Fruit fly (Drosophila melanogaster) whole organism, prepupa: ENCODE data around the gene CG2794.
A peak's percentile ranks its signal among the peaks of the same experiment; 100 is the strongest.

ENCODE experiments used
- Blimp-1 ChIP-seq: fragments of 200-800 bp; sonication (Bioruptor generic); optimal IDR thresholded peaks from 3 replicates; lab custom pipeline; 2017; ENCODE audit warnings: missing biosample characterization, missing genetic modification characterization, mild to moderate bottlenecking, moderate library complexity, missing genetic modification reagents
- CG10631 ChIP-seq: fragments of 200-800 bp; sonication (Bioruptor generic); optimal IDR thresholded peaks from 2 replicates; lab custom pipeline; 2016; ENCODE audit warnings: missing biosample characterization, missing genetic modification characterization
- CG11294 ChIP-seq: fragments of 200-800 bp; sonication (Bioruptor generic); IDR thresholded peaks from 2 replicates; pipeline ENCODE4 v1.3.6; 2022; ENCODE audit warnings: missing biosample characterization, missing genetic modification characterization
- CG11902 ChIP-seq: fragments of 200-800 bp; sonication (Bioruptor generic); optimal IDR thresholded peaks from 3 replicates; lab custom pipeline; 2016; ENCODE audit warnings: missing biosample characterization, missing genetic modification characterization
- CG1621 ChIP-seq: fragments of 200-800 bp; sonication (Bioruptor generic); optimal IDR thresholded peaks from 3 replicates; lab custom pipeline; 2018; ENCODE audit warnings: missing biosample characterization, mild to moderate bottlenecking, missing genetic modification characterization
- CG16779 ChIP-seq: fragments of 200-800 bp; sonication (Bioruptor generic); optimal IDR thresholded peaks from 3 replicates; lab custom pipeline; 2017; ENCODE audit warnings: missing biosample characterization, mild to moderate bottlenecking, missing genetic modification characterization
- CG3032 ChIP-seq: fragments of 200-800 bp; optimal IDR thresholded peaks from 2 replicates; lab custom pipeline; 2019; ENCODE audit warnings: missing biosample characterization, mild to moderate bottlenecking, missing genetic modification characterization, moderate library complexity
- CG31627 ChIP-seq: fragments of 200-800 bp; sonication (Bioruptor generic); optimal IDR thresholded peaks from 3 replicates; lab custom pipeline; 2016; ENCODE audit warnings: missing biosample characterization, missing genetic modification characterization
- CG32006 ChIP-seq: fragments of 200-800 bp; sonication (Bioruptor generic); optimal IDR thresholded peaks from 3 replicates; lab custom pipeline; 2017; ENCODE audit warnings: missing biosample characterization, mild to moderate bottlenecking, missing genetic modification characterization
- CG3919 ChIP-seq: fragments of 200-800 bp; sonication (Bioruptor generic); optimal IDR thresholded peaks from 3 replicates; lab custom pipeline; 2016; ENCODE audit warnings: missing biosample characterization, missing genetic modification characterization
- CG4318 ChIP-seq: fragments of 200-800 bp; sonication (Bioruptor generic); optimal IDR thresholded peaks from 3 replicates; lab custom pipeline; 2017; ENCODE audit warnings: missing biosample characterization, mild to moderate bottlenecking, missing genetic modification characterization
- CG6808 ChIP-seq: fragments of 200-800 bp; sonication (Bioruptor generic); optimal IDR thresholded peaks from 3 replicates; lab custom pipeline; 2017; ENCODE audit warnings: missing biosample characterization, missing genetic modification characterization, mild to moderate bottlenecking, moderate library complexity, missing genetic modification reagents
- CG6854 ChIP-seq: fragments of 200-800 bp; sonication (Bioruptor generic); optimal IDR thresholded peaks from 2 replicates; lab custom pipeline; 2017; ENCODE audit warnings: missing biosample characterization, mild to moderate bottlenecking, missing genetic modification characterization
- CG7368 ChIP-seq: fragments of 200-800 bp; sonication (Bioruptor generic); optimal IDR thresholded peaks from 3 replicates; lab custom pipeline; 2016; ENCODE audit warnings: missing biosample characterization, missing genetic modification characterization
- CG8119 ChIP-seq: fragments of 200-800 bp; sonication (Bioruptor generic); IDR thresholded peaks from 3 replicates; pipeline ENCODE4 v1.3.6; 2022; ENCODE audit warnings: missing biosample characterization, missing genetic modification characterization
- CG8319 ChIP-seq: fragments of 200-800 bp; sonication (Bioruptor generic); optimal IDR thresholded peaks from 3 replicates; lab custom pipeline; 2016; ENCODE audit warnings: missing biosample characterization, missing genetic modification characterization
- CG8632 ChIP-seq: fragments of 200-800 bp; sonication (Bioruptor generic); optimal IDR thresholded peaks from 3 replicates; lab custom pipeline; 2016; ENCODE audit warnings: missing biosample characterization, missing genetic modification characterization
- CG9139 ChIP-seq: fragments of 200-800 bp; sonication (Bioruptor generic); optimal IDR thresholded peaks from 3 replicates; lab custom pipeline; 2017; ENCODE audit warnings: missing biosample characterization, mild to moderate bottlenecking, missing genetic modification characterization
- Eip75B ChIP-seq: fragments of 200-800 bp; sonication (Bioruptor generic); optimal IDR thresholded peaks from 3 replicates; lab custom pipeline; 2016; ENCODE audit warnings: missing biosample characterization, missing genetic modification characterization
- Eip78C ChIP-seq: fragments of 200-800 bp; sonication (Bioruptor generic); peaks from one replicate; lab custom pipeline; 2016; ENCODE audit warnings: missing biosample characterization, missing genetic modification characterization
- Eip93F ChIP-seq: fragments of 200-800 bp; sonication (Bioruptor generic); optimal IDR thresholded peaks from 2 replicates; lab custom pipeline; 2016; ENCODE audit warnings: missing biosample characterization, mild to moderate bottlenecking, missing genetic modification characterization
- Ets21C ChIP-seq: fragments of 200-800 bp; sonication (Bioruptor generic); optimal IDR thresholded peaks from 3 replicates; lab custom pipeline; 2016; ENCODE audit warnings: missing biosample characterization, missing genetic modification characterization
- Ets96B ChIP-seq: fragments of 200-800 bp; optimal IDR thresholded peaks from 2 replicates; lab custom pipeline; 2019; ENCODE audit warnings: missing biosample characterization, mild to moderate bottlenecking, missing genetic modification characterization, moderate library complexity
- Gug ChIP-seq: fragments of 200-800 bp; sonication (Bioruptor generic); IDR thresholded peaks from 2 replicates; pipeline ENCODE4 v1.3.6; 2022; ENCODE audit warnings: missing biosample characterization, missing genetic modification characterization
- Hr38 ChIP-seq: sonication (Bioruptor generic); optimal IDR thresholded peaks from 2 replicates; lab custom pipeline; 2016; ENCODE audit warnings: missing biosample characterization, missing genetic modification characterization
- Hr39 ChIP-seq: fragments of 200-800 bp; sonication (Bioruptor generic); optimal IDR thresholded peaks from 2 replicates; lab custom pipeline; 2016; ENCODE audit warnings: missing biosample characterization, missing genetic modification characterization
- Lpt ChIP-seq: fragments of 200-800 bp; sonication (Bioruptor generic); optimal IDR thresholded peaks from 3 replicates; lab custom pipeline; 2016; ENCODE audit warnings: missing biosample characterization, missing genetic modification characterization
- Met ChIP-seq: fragments of 200-800 bp; sonication (Bioruptor generic); optimal IDR thresholded peaks from 3 replicates; lab custom pipeline; 2016; ENCODE audit warnings: missing biosample characterization, missing genetic modification characterization
- OdsH ChIP-seq: fragments of 200-800 bp; sonication (Bioruptor generic); optimal IDR thresholded peaks from 3 replicates; lab custom pipeline; 2016; ENCODE audit warnings: missing biosample characterization, missing genetic modification characterization
- Smox ChIP-seq: fragments of 200-800 bp; sonication (Bioruptor generic); optimal IDR thresholded peaks from 3 replicates; lab custom pipeline; 2016; ENCODE audit warnings: missing biosample characterization, missing genetic modification characterization
- Sox102F ChIP-seq: fragments of 200-800 bp; sonication (Bioruptor generic); optimal IDR thresholded peaks from 2 replicates; lab custom pipeline; 2016; ENCODE audit warnings: missing biosample characterization, mild to moderate bottlenecking, missing genetic modification characterization
- Sox14 ChIP-seq: fragments of 200-800 bp; sonication (Bioruptor generic); optimal IDR thresholded peaks from 3 replicates; lab custom pipeline; 2016; ENCODE audit warnings: missing biosample characterization, missing genetic modification characterization
- Sox15 ChIP-seq: fragments of 200-800 bp; sonication (Bioruptor generic); optimal IDR thresholded peaks from 3 replicates; lab custom pipeline; 2016; ENCODE audit warnings: missing biosample characterization, missing genetic modification characterization
- achi ChIP-seq: fragments of 200-800 bp; sonication (Bioruptor generic); optimal IDR thresholded peaks from 3 replicates; lab custom pipeline; 2016; ENCODE audit warnings: missing biosample characterization, missing genetic modification characterization
- acj6 ChIP-seq: fragments of 200-800 bp; sonication (Bioruptor generic); optimal IDR thresholded peaks from 3 replicates; lab custom pipeline; 2016; ENCODE audit warnings: missing biosample characterization, missing genetic modification characterization
- cyc ChIP-seq: fragments of 200-800 bp; sonication (Bioruptor generic); optimal IDR thresholded peaks from 3 replicates; lab custom pipeline; 2016; ENCODE audit warnings: missing biosample characterization, missing genetic modification characterization
- dac ChIP-seq: fragments of 200-800 bp; sonication (Bioruptor generic); optimal IDR thresholded peaks from 2 replicates; lab custom pipeline; 2017; ENCODE audit warnings: missing biosample characterization, mild to moderate bottlenecking, missing genetic modification characterization
- dsx ChIP-seq: fragments of 200-800 bp; optimal IDR thresholded peaks from 3 replicates; lab custom pipeline; 2019; ENCODE audit warnings: missing biosample characterization, mild to moderate bottlenecking, missing genetic modification characterization, moderate library complexity; ENCODE audit not compliant: poor library complexity, severe bottlenecking
- eg ChIP-seq: fragments of 200-800 bp; sonication (Bioruptor generic); IDR thresholded peaks from 3 replicates; pipeline ENCODE4 v1.3.6; 2022; ENCODE audit warnings: missing biosample characterization, missing genetic modification characterization
- esn ChIP-seq: fragments of 200-800 bp; sonication (Bioruptor generic); optimal IDR thresholded peaks from 2 replicates; lab custom pipeline; 2016; ENCODE audit warnings: missing biosample characterization, mild to moderate bottlenecking, missing genetic modification characterization, moderate library complexity
- fd59A ChIP-seq: fragments of 200-800 bp; sonication (Bioruptor generic); optimal IDR thresholded peaks from 2 replicates; lab custom pipeline; 2017; ENCODE audit warnings: missing biosample characterization, mild to moderate bottlenecking, missing genetic modification characterization, missing genetic modification reagents
- fd85E ChIP-seq: fragments of 200-800 bp; sonication (Bioruptor generic); optimal IDR thresholded peaks from 3 replicates; lab custom pipeline; 2016; ENCODE audit warnings: missing biosample characterization, missing genetic modification characterization
- fkh ChIP-seq: fragments of 200-800 bp; sonication (Bioruptor generic); optimal IDR thresholded peaks from 3 replicates; lab custom pipeline; 2017; ENCODE audit warnings: missing biosample characterization, mild to moderate bottlenecking, missing genetic modification characterization, moderate library complexity
- lz ChIP-seq: fragments of 200-800 bp; sonication (Bioruptor generic); optimal IDR thresholded peaks from 3 replicates; lab custom pipeline; 2016; ENCODE audit warnings: missing biosample characterization, missing genetic modification characterization
- salr ChIP-seq, 2 experiments: fragments of 200-800 bp; sonication (Bioruptor generic); optimal IDR thresholded peaks; 3 replicates each; lab custom pipeline; 2016 to 2018; ENCODE audit warnings: missing biosample characterization in 2 of 2, missing genetic modification characterization in 2 of 2, mild to moderate bottlenecking in 1 of 2
- spab ChIP-seq: fragments of 200-800 bp; sonication (Bioruptor generic); optimal IDR thresholded peaks from 2 replicates; lab custom pipeline; 2017; ENCODE audit warnings: missing biosample characterization, mild to moderate bottlenecking, missing genetic modification characterization, missing genetic modification reagents
- ss ChIP-seq, 2 experiments: fragments of 200-800 bp; sonication (Bioruptor generic); optimal IDR thresholded peaks; 2 replicates in 1 of 2; 3 replicates in 1 of 2; lab custom pipeline; 2017 to 2018; ENCODE audit warnings: mild to moderate bottlenecking in 2 of 2, missing biosample characterization in 2 of 2, missing genetic modification characterization in 2 of 2, moderate library complexity in 1 of 2
- svp ChIP-seq: fragments of 200-800 bp; sonication (Bioruptor generic); peaks from one replicate; lab custom pipeline; 2016; ENCODE audit warnings: missing biosample characterization, missing genetic modification characterization
- topi ChIP-seq: fragments of 200-800 bp; sonication (Bioruptor generic); optimal IDR thresholded peaks from 3 replicates; lab custom pipeline; 2016; ENCODE audit warnings: missing biosample characterization, missing genetic modification characterization
- vri ChIP-seq: fragments of 200-800 bp; sonication (Bioruptor generic); optimal IDR thresholded peaks from 3 replicates; lab custom pipeline; 2016; ENCODE audit warnings: missing biosample characterization, mild to moderate bottlenecking, missing genetic modification characterization

CG2794 gene

dm6 chr2L:606952-607351 is 43.0 kb downstream of the CG2794 start (continued):
- peak; percentile 54 for TF ChIP-seq dsx
- peak; percentile 36 for TF ChIP-seq esn (GFP tag; lab: Kevin White, UChicago)
- TF ChIP-seq CG31627 (GFP tag; lab: Kevin White, UChicago): peak; percentile 13

- TF ChIP-seq dsx (peak; percentile 68), fd59A (GFP tag; lab: Kevin White, UChicago) (peak; percentile 77), CG3919 (peak; percentile 63), eg (GFP tag; lab: Robert Waterston, UW) (peak; percentile 45; the same call in 2 of the 3 replicates), CG32006 (GFP tag; lab: Kevin White, UChicago) (peak; percentile 67), Sox102F (GFP tag; lab: Kevin White, UChicago) (no peak), achi (GFP tag; lab: Kevin White, UChicago) (peak; percentile 68), CG10631 (peak; percentile 74), CG16779 (tag; lab: Kevin White, UChicago) (peak; percentile 54), acj6 (peak; percentile 35), Ets21C (GFP tag; lab: Kevin White, UChicago) (no peak), ss (GFP tag; optimal IDR thresholded peaks at IDR 0.05; lab: Kevin White, UChicago) (peak; percentile 71 to 73), Sox15 (no peak), Blimp-1 (no peak), Sox14 (GFP tag; lab: Kevin White, UChicago) (peak; percentile 70), CG6854 (GFP tag; lab: Kevin White, UChicago) (no peak), topi (GFP tag; lab: Kevin White, UChicago) (peak; percentile 10), Eip93F (GFP tag; lab: Kevin White, UChicago) (no peak), cyc (no peak), CG11902 (GFP tag; lab: Kevin White, UChicago) (no peak), Hr38 (GFP tag; lab: Kevin White, UChicago) (no peak), Lpt (GFP tag; lab: Kevin White, UChicago) (peak; percentile 45), CG31627 (GFP tag; lab: Kevin White, UChicago) (no peak), CG8319 (GFP tag; lab: Kevin White, UChicago) (no peak), lz (GFP tag; lab: Kevin White, UChicago) (no peak), dac (GFP tag; lab: Kevin White, UChicago) (peak; percentile 17), Gug (GFP tag; lab: Robert Waterston, UW) (peak; percentile 33; the same call in 1 of the 2 replicates), fd85E (GFP tag; lab: Kevin White, UChicago) (no peak), esn (GFP tag; lab: Kevin White, UChicago) (no peak), fkh (no peak), Hr39 (GFP tag; lab: Kevin White, UChicago) (no peak), CG1621 (peak; percentile 69), CG8632 (GFP tag; lab: Kevin White, UChicago) (no peak), Smox (no peak), CG3032 (tag; lab: Kevin White, UChicago) (peak; percentile 81), spab (peak; percentile 73), OdsH (peak; percentile 52), Met (GFP tag; lab: Kevin White, UChicago) (peak; percentile 4), Ets96B (tag; lab: Kevin White, UChicago) (peak; percentile 73), salr (GFP tag; optimal IDR thresholded peaks at IDR 0.05; lab: Kevin White, UChicago) (peak; percentile 51 to 63), CG6808 (GFP tag; lab: Kevin White, UChicago) (peak; percentile 82), CG11294 (GFP tag; lab: Robert Waterston, UW) (no peak), CG8119 (GFP tag; lab: Robert Waterston, UW) (peak; percentile 82), CG7368 (GFP tag; lab: Kevin White, UChicago) (peak; percentile 52), Eip78C (GFP tag; lab: Kevin White, UChicago) (peak; percentile 83), CG9139 (GFP tag; lab: Kevin White, UChicago) (peak; percentile 57), svp (no peak), Eip75B (GFP tag; lab: Kevin White, UChicago) (peak; percentile 68), CG4318 (GFP tag; lab: Kevin White, UChicago) (peak; percentile 31), vri (GFP tag; lab: Kevin White, UChicago) (no peak)
Measured at dm6 chr2L:608143-608542, 44.2 kb downstream of the CG2794 start.
